Worm (Caenorhabditis elegans) whole organism, L3 larva: ENCODE measurements around the gene nape-1.

Experiments
- nhr-28 ChIP-seq: fragments of 150-350 bp; optimal IDR thresholded peaks from 2 replicates; lab custom pipeline; 2014; ENCODE audit warnings: missing biosample characterization, missing genetic modification characterization
- unc-62 ChIP-seq: fragments of 150-350 bp; sonication (generic microtip); optimal IDR thresholded peaks from 4 replicates; lab custom pipeline; 2014; ENCODE audit warnings: missing biosample characterization, missing genetic modification reagents, missing genetic modification characterization

- TF ChIP-seq nhr-28 (no peak), unc-62 (GFP tag; lab: Kevin White, UChicago) (no peak)
Measured at ce11 chrIV:3720644-3721043, 20.0 kb downstream of the nape-1 start.
